Worm (Caenorhabditis elegans) whole organism, midembryonic: ENCODE data around the gene ZK262.19.

Experiments used
- ref-1 ChIP-seq: fragments of 200-800 bp; sonication (Bioruptor generic); conservative IDR thresholded peaks from 2 replicates; pipeline ENCODE4 v1.3.6; 2022; ENCODE audit warnings: missing genetic modification reagents, missing genetic modification characterization, missing compliant biosample characterization
- ztf-23 ChIP-seq: fragments of 200-800 bp; sonication (Bioruptor generic); IDR thresholded peaks from 2 replicates; pipeline ENCODE4 v1.3.6; 2022; ENCODE audit warnings: missing genetic modification reagents, missing genetic modification characterization, missing compliant biosample characterization

ce11 chrV:18412351-18412750 is 13.1 kb downstream of the ZK262.19 start:
- TF ChIP-seq ztf-23 (GFP tag; lab: Robert Waterston, UW) (no peak), ref-1 (GFP tag; lab: Robert Waterston, UW) (no peak)
